Fruit fly (Drosophila melanogaster): ENCODE results near the gene Atg16.

Atg16 gene

DNA sequence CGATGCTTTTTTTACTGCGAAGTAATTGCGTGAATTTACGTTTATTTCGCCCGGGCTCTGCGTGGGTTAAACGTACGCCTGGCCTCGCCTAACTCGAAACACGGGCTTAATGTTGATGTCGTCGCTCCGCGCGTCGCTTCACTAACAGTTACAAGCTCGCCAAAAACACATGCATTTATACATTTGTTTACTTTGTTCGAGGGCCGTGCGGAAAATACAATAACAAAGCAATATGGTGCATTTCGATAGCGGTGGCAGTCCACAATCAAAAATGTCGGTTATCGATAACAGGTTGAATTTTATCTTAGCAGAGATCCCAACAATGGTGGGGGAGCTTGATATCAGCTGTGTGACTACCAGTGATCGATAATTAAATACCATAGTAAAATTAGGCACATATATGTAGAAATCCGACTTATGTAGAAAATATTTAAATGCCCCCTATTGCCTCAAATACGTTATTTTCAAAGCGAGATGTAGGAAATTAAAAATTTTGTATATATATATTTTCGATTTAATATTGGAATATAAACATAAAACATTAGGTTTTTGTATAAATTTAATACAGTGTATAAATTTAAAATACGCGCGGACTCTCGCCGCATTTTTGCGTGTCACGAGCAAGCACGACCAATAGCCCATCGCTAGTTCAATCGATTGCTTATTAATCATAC, 33.9 kb upstream of the Atg16 start, which contains the start of gene Zip99C (continued):
- TF ChIP-seq CG14667 (GFP tag; IDR thresholded peaks at IDR 0.05) (no peak), CG17829 (tag; optimal IDR thresholded peaks at IDR 0.05) (peak; percentile 41), tll (GFP tag; optimal IDR thresholded peaks at IDR 0.05) (peak in 1 of 2 experiments; percentile 18), Lpt (GFP tag; optimal IDR thresholded peaks at IDR 0.05) (no peak), Deaf1 (tag; optimal IDR thresholded peaks at IDR 0.05) (no peak), tgo (GFP tag; IDR thresholded peaks at IDR 0.05) (no peak), MESR4 (GFP tag; optimal IDR thresholded peaks at IDR 0.05) (peak; percentile 35), oc (tag; optimal IDR thresholded peaks at IDR 0.05) (no peak), CG4404 (GFP tag; IDR thresholded peaks at IDR 0.05) (no peak), Med (GFP tag) (peak; percentile 86), CG14710 (tag; optimal IDR thresholded peaks at IDR 0.05) (peak; percentile 81), E2f2 (GFP tag; IDR thresholded peaks at IDR 0.05) (peak; percentile 95), Dbx (GFP tag; IDR thresholded peaks at IDR 0.05) (peak; percentile 30; the same call in 1 of the 3 replicates), zfh2 (GFP tag; optimal IDR thresholded peaks at IDR 0.05) (peak; percentile 41), CG11695 (GFP tag; IDR thresholded peaks at IDR 0.05) (no peak), CG10431 (GFP tag; optimal IDR thresholded peaks at IDR 0.05) (no peak), sug (tag; optimal IDR thresholded peaks at IDR 0.05) (peak; percentile 56), ac (GFP tag; optimal IDR thresholded peaks at IDR 0.05) (no peak), H15 (GFP tag; IDR thresholded peaks at IDR 0.05) (no peak), Hr51 (GFP tag; optimal IDR thresholded peaks at IDR 0.05) (no peak), CG1024 (GFP tag; IDR thresholded peaks at IDR 0.05) (no peak), Ssrp (tag; optimal IDR thresholded peaks at IDR 0.05) (peak; percentile 8), wor (GFP tag; IDR thresholded peaks at IDR 0.05) (no peak), CG15601 (tag; optimal IDR thresholded peaks at IDR 0.05) (peak; percentile 71), CG15514 (GFP tag; optimal IDR thresholded peaks at IDR 0.05) (no peak), BEAF-32 (GFP tag; optimal IDR thresholded peaks at IDR 0.05) (peak; percentile 94), CG11723 (GFP tag; optimal IDR thresholded peaks at IDR 0.05) (no peak), CG1647 (GFP tag; optimal IDR thresholded peaks at IDR 0.05) (no peak), dmrt99B (tag; optimal IDR thresholded peaks at IDR 0.05) (no peak), bsh (GFP tag; optimal IDR thresholded peaks at IDR 0.05) (no peak), CG2120 (GFP tag; optimal IDR thresholded peaks at IDR 0.05) (peak; percentile 66), sob (GFP tag; IDR thresholded peaks at IDR 0.05) (0 out of 2 replicates have a peak, but pooled peaks have one; percentile 25), nau (GFP tag; optimal IDR thresholded peaks at IDR 0.05) (no peak), Hand (GFP tag; optimal IDR thresholded peaks at IDR 0.05) (no peak), CG6791 (GFP tag; IDR thresholded peaks at IDR 0.05; ENCODE audit: partially characterized antibody) (peak; percentile 66), BtbVII (GFP tag; optimal IDR thresholded peaks at IDR 0.05) (no peak), Vsx1 (GFP tag; optimal IDR thresholded peaks at IDR 0.05) (peak; percentile 35), hkb (optimal IDR thresholded peaks at IDR 0.05) (peak; percentile 55), hkb (GFP tag; IDR thresholded peaks at IDR 0.05) (0 out of 2 replicates have a peak, but pooled peaks have one; percentile 23), ato (GFP tag; IDR thresholded peaks at IDR 0.05; ENCODE audit: partially characterized antibody) (peak; percentile 55), dmrt11E (tag; optimal IDR thresholded peaks at IDR 0.05) (peak; percentile 12), exex (tag; optimal IDR thresholded peaks at IDR 0.05) (peak; percentile 58), CG9797 (GFP tag; optimal IDR thresholded peaks at IDR 0.05) (peak; percentile 59), ERR (GFP tag; optimal IDR thresholded peaks at IDR 0.05) (no peak), sisA (GFP tag; IDR thresholded peaks at IDR 0.05) (no peak; the same call in 1 of the 2 replicates), ind (GFP tag; optimal IDR thresholded peaks at IDR 0.05) (peak; percentile 46), yki (optimal IDR thresholded peaks at IDR 0.05) (no peak), prd (optimal IDR thresholded peaks at IDR 0.05) (no peak), prd (GFP tag; IDR thresholded peaks at IDR 0.05) (peak; percentile 69), Xrp1 (GFP tag; IDR thresholded peaks at IDR 0.05) (peak; percentile 37; the same call in 1 of the 2 replicates)

Measured in whole organism, embryonic.